Fruit fly (Drosophila melanogaster): ENCODE results near the gene CG31933.

The CG31933 gene

DNA sequence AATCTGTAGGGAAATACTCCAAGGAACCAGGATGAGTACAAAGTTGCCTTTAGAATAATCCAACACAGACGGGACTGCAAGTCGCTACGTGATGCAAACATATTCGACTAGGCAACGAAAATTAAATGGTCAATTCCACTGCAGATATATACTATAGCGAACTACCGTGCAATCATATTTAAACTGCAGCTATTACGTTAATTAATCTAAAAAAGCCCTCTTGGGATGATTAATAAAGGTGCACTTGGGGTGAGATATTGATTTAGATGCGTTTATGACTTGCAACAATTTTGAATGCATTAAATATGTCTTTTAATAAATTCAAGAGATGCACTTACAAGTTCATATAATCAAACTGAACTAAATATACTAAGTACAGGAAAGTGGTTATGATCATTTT lies 31.4 kb downstream of the CG31933 start, which contains the start of gene Gr22c:
Gr22c (minus strand) TSS at position 101 of the 400 bp plus-strand sequence.
- no peak for TF ChIP-seq tin (GFP tag; optimal IDR thresholded peaks at IDR 0.05)
- no peak for TF ChIP-seq CG2199 (GFP tag; IDR thresholded peaks at IDR 0.05)
- TF ChIP-seq CG7786 (GFP tag; optimal IDR thresholded peaks at IDR 0.05), result no peak
- TF ChIP-seq CG10321 (GFP tag; IDR thresholded peaks at IDR 0.05), result no peak
- TF ChIP-seq CG3838 (GFP tag; optimal IDR thresholded peaks at IDR 0.05), result no peak
- no peak for TF ChIP-seq abd-A (tag; optimal IDR thresholded peaks at IDR 0.05)
- TF ChIP-seq PHDP (tag; optimal IDR thresholded peaks at IDR 0.05), result no peak
- no peak for TF ChIP-seq tgo (GFP tag; IDR thresholded peaks at IDR 0.05)
- no peak for TF ChIP-seq BEAF-32 (GFP tag; optimal IDR thresholded peaks at IDR 0.05)
- no peak for TF ChIP-seq CG13775 (GFP tag; optimal IDR thresholded peaks at IDR 0.05)
- TF ChIP-seq Adf1 (GFP tag; IDR thresholded peaks at IDR 0.05), result no peak
- no peak for TF ChIP-seq nom (GFP tag; optimal IDR thresholded peaks at IDR 0.05)
- no peak for TF ChIP-seq wor (GFP tag; IDR thresholded peaks at IDR 0.05)
- TF ChIP-seq H2.0 (GFP tag; IDR thresholded peaks at IDR 0.05), result no peak
- TF ChIP-seq vnd (GFP tag; IDR thresholded peaks at IDR 0.05; ENCODE audit: partially characterized antibody), result no peak

DNA sequence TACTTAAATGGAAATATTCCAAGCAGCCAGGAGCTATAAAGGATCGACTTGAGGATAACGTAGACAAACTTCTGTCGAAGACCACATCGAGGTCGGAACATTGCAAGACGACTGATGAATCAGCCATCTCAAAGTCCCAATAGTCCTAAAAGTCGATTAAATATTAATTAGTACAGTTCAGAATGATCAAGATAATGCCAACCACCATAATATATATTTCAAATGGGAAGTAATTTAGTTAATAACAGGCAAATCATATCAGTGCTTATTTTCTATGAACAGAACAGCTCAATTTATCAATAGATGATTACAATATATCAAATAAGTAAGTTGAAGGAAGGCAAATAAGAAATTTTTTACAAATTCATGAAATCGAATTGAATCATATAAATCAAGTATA lies 32.9 kb downstream of the CG31933 start, which contains the start of gene Gr22d:
Gr22d (minus strand) TSS at position 101 of the 400 bp plus-strand sequence.
- TF ChIP-seq Usf (GFP tag; optimal IDR thresholded peaks at IDR 0.05) (no peak), sima (GFP tag; optimal IDR thresholded peaks at IDR 0.05) (no peak), CG8290 (GFP tag; optimal IDR thresholded peaks at IDR 0.05) (no peak), CG8290 (tag; optimal IDR thresholded peaks at IDR 0.05) (no peak), pfk (GFP tag; optimal IDR thresholded peaks at IDR 0.05) (no peak), pb (GFP tag; optimal IDR thresholded peaks at IDR 0.05) (no peak), ara (GFP tag; IDR thresholded peaks at IDR 0.05) (no peak), CG9727 (GFP tag; optimal IDR thresholded peaks at IDR 0.05) (no peak), CG7987 (GFP tag; optimal IDR thresholded peaks at IDR 0.05) (no peak), CG12155 (GFP tag; optimal IDR thresholded peaks at IDR 0.05) (no peak), ash1 (GFP tag; optimal IDR thresholded peaks at IDR 0.05) (no peak), slp2 (GFP tag; optimal IDR thresholded peaks at IDR 0.05) (no peak), CG16815 (GFP tag; optimal IDR thresholded peaks at IDR 0.05) (no peak), bsh (GFP tag; optimal IDR thresholded peaks at IDR 0.05) (no peak), eyg (GFP tag; optimal IDR thresholded peaks at IDR 0.05) (no peak), sens (GFP tag) (no peak), jumu (GFP tag; optimal IDR thresholded peaks at IDR 0.05) (no peak), CG12744 (GFP tag; optimal IDR thresholded peaks at IDR 0.05) (no peak), NC2β (GFP tag; optimal IDR thresholded peaks at IDR 0.05) (no peak), sisA (GFP tag; IDR thresholded peaks at IDR 0.05) (no peak)

DNA sequence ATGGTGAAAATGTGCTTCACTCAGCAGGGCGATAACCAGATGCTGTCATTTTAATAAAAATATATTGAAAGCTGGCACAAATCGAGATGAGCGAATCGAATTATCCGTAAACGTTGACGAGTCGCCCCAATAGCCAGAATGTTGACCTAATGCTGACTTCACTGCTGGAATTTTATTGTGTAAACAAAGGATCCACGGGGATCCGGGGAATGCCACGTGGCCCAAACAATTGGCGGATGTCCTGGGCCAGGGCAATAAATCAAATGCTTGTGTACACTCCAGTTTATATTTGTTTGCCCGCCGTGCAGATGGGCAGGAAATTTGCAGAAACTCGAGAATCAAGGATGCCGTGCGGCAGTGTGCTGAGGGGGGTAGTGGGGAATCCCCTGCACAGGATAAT lies 35.2 kb downstream of the CG31933 start:
- TF ChIP-seq ash1 (GFP tag; optimal IDR thresholded peaks at IDR 0.05) (no peak), pros (GFP tag; optimal IDR thresholded peaks at IDR 0.05) (no peak), Trl (optimal IDR thresholded peaks at IDR 0.05) (no peak), Trl (GFP tag; optimal IDR thresholded peaks at IDR 0.05) (no peak), onecut (GFP tag; IDR thresholded peaks at IDR 0.05) (peak; percentile 44), mirr (GFP tag; optimal IDR thresholded peaks at IDR 0.05) (peak; percentile 23), Mrtf (GFP tag; IDR thresholded peaks at IDR 0.05) (no peak), lab (GFP tag; optimal IDR thresholded peaks at IDR 0.05) (peak; percentile 19), nerfin-1 (tag; optimal IDR thresholded peaks at IDR 0.05) (peak; percentile 54), CG18599 (GFP tag; optimal IDR thresholded peaks at IDR 0.05) (peak; percentile 41), abd-A (tag; optimal IDR thresholded peaks at IDR 0.05) (peak; percentile 76), Hey (tag; optimal IDR thresholded peaks at IDR 0.05) (peak; percentile 81), tin (GFP tag; optimal IDR thresholded peaks at IDR 0.05) (no peak), Kr (GFP tag; optimal IDR thresholded peaks at IDR 0.05) (no peak)
